Worm (Caenorhabditis elegans) whole organism, young adult: ENCODE data around the gene lin-32.
A peak's percentile ranks its signal among the peaks of the same experiment; 100 is the strongest.

ENCODE experiments used
- B0035.1 ChIP-seq: sonication (generic microtip); optimal IDR thresholded peaks from 2 replicates; lab custom pipeline; 2016; ENCODE audit warnings: missing genetic modification characterization, mild to moderate bottlenecking, missing compliant biosample characterization, missing genotype, missing genetic modification reagents
- B0336.3 ChIP-seq: fragments of 200-800 bp; sonication (Bioruptor generic); IDR thresholded peaks from 2 replicates; pipeline ENCODE4 v1.3.6; 2022; ENCODE audit warnings: missing genetic modification characterization, missing compliant biosample characterization
- F22D6.2 ChIP-seq: sonication (generic microtip); optimal IDR thresholded peaks from 2 replicates; lab custom pipeline; 2016; ENCODE audit warnings: mild to moderate bottlenecking, missing genetic modification characterization, missing compliant biosample characterization
- F23B12.7 ChIP-seq: sonication (generic microtip); optimal IDR thresholded peaks from 2 replicates; lab custom pipeline; 2017; ENCODE audit warnings: missing genetic modification characterization, mild to moderate bottlenecking, missing compliant biosample characterization, antibody characterized with exemption, moderate library complexity; ENCODE audit not compliant: insufficient read depth
- F33H1.4 ChIP-seq: fragments of 200-800 bp; sonication (Bioruptor generic); IDR thresholded peaks from 2 replicates; pipeline ENCODE4 v1.3.6; 2022; ENCODE audit warnings: missing genetic modification reagents, missing genetic modification characterization, missing compliant biosample characterization
- F49E8.2 ChIP-seq: sonication (generic microtip); optimal IDR thresholded peaks from 3 replicates; lab custom pipeline; 2017; ENCODE audit warnings: missing genetic modification characterization, mild to moderate bottlenecking, missing compliant biosample characterization, antibody characterized with exemption, moderate library complexity; ENCODE audit not compliant: insufficient read depth
- F57A8.1 ChIP-seq: fragments of 200-800 bp; sonication (Bioruptor generic); optimal IDR thresholded peaks from 2 replicates; lab custom pipeline; 2018; ENCODE audit warnings: mild to moderate bottlenecking, missing genetic modification characterization, moderate library complexity, missing compliant biosample characterization
- K11D2.4 ChIP-seq: fragments of 200-800 bp; sonication (Bioruptor generic); IDR thresholded peaks from 2 replicates; pipeline ENCODE4 v1.3.6; 2022; ENCODE audit warnings: missing genetic modification reagents, missing genetic modification characterization, missing compliant biosample characterization
- T07F8.4 ChIP-seq: sonication (generic microtip); optimal IDR thresholded peaks from 2 replicates; lab custom pipeline; 2016; ENCODE audit warnings: mild to moderate bottlenecking, missing genetic modification characterization, moderate library complexity, missing compliant biosample characterization
- Y56A3A.18 ChIP-seq: fragments of 200-800 bp; sonication (Bioruptor generic); IDR thresholded peaks from 2 replicates; pipeline ENCODE4 v1.3.6; 2022; ENCODE audit warnings: missing genetic modification reagents, missing genetic modification characterization, missing compliant biosample characterization
- ZK185.1 ChIP-seq: sonication (generic microtip); optimal IDR thresholded peaks from 2 replicates; lab custom pipeline; 2016; ENCODE audit warnings: mild to moderate bottlenecking, missing genetic modification characterization, missing compliant biosample characterization; ENCODE audit not compliant: poor library complexity, severe bottlenecking
- ama-1 ChIP-seq, 3 experiments: fragments of 150-350 bp in 1 of 3; sonication (generic microtip) in 2 of 3; optimal IDR thresholded peaks; 2 replicates each; lab custom pipeline; 2014 to 2018; ENCODE audit warnings: missing biosample characterization in 2 of 3, missing genetic modification characterization in 2 of 3, missing genetic modification reagents in 2 of 3
- atf-7 ChIP-seq: sonication (generic microtip); optimal IDR thresholded peaks from 2 replicates; lab custom pipeline; 2017; ENCODE audit warnings: mild to moderate bottlenecking, missing genetic modification characterization, missing compliant biosample characterization
- athp-1 ChIP-seq: sonication (generic microtip); optimal IDR thresholded peaks from 2 replicates; lab custom pipeline; 2017; ENCODE audit warnings: mild to moderate bottlenecking, missing genetic modification characterization, missing compliant biosample characterization
- bed-1 ChIP-seq: fragments of 200-800 bp; sonication (Bioruptor generic); IDR thresholded peaks from 2 replicates; pipeline ENCODE4 v1.3.6; 2022; ENCODE audit warnings: missing genetic modification reagents, missing genetic modification characterization, missing compliant biosample characterization
- ceh-58 ChIP-seq: fragments of 200-800 bp; sonication (Bioruptor generic); IDR thresholded peaks from 2 replicates; pipeline ENCODE4 v1.3.6; 2022; ENCODE audit warnings: missing genetic modification characterization, missing compliant biosample characterization
- ceh-79 ChIP-seq: sonication (generic microtip); optimal IDR thresholded peaks from 2 replicates; lab custom pipeline; 2017; ENCODE audit warnings: mild to moderate bottlenecking, missing genetic modification characterization, missing compliant biosample characterization
- die-1 ChIP-seq: sonication (generic microtip); optimal IDR thresholded peaks from 2 replicates; lab custom pipeline; 2016; ENCODE audit warnings: missing genotype, mild to moderate bottlenecking, missing genetic modification characterization, missing compliant biosample characterization
- egrh-3 ChIP-seq: fragments of 200-800 bp; sonication (Bioruptor generic); IDR thresholded peaks from 2 replicates; pipeline ENCODE4 v1.3.6; 2022; ENCODE audit warnings: missing genetic modification reagents, missing genetic modification characterization, missing compliant biosample characterization
- ekl-4 ChIP-seq: fragments of 200-800 bp; sonication (Bioruptor generic); IDR thresholded peaks from 2 replicates; pipeline ENCODE4 v1.3.6; 2022; ENCODE audit warnings: missing genetic modification reagents, missing genetic modification characterization, missing compliant biosample characterization
- gei-17 ChIP-seq: fragments of 200-800 bp; sonication (Bioruptor generic); optimal IDR thresholded peaks from 2 replicates; lab custom pipeline; 2018; ENCODE audit warnings: mild to moderate bottlenecking, missing genetic modification characterization, missing compliant biosample characterization
- lin-40 ChIP-seq: sonication (generic microtip); optimal IDR thresholded peaks from 2 replicates; lab custom pipeline; 2016; ENCODE audit warnings: missing genetic modification characterization, mild to moderate bottlenecking, missing compliant biosample characterization, missing genotype, missing genetic modification reagents
- madf-10 ChIP-seq: sonication (generic microtip); optimal IDR thresholded peaks from 2 replicates; lab custom pipeline; 2016; ENCODE audit warnings: mild to moderate bottlenecking, missing genetic modification characterization, missing compliant biosample characterization
- mcd-1 ChIP-seq: fragments of 200-800 bp; sonication (Bioruptor generic); IDR thresholded peaks from 2 replicates; pipeline ENCODE4 v1.3.6; 2022; ENCODE audit warnings: missing genetic modification reagents, missing genetic modification characterization, missing compliant biosample characterization
- mel-28 ChIP-seq: sonication (generic microtip); optimal IDR thresholded peaks from 2 replicates; lab custom pipeline; 2016; ENCODE audit warnings: borderline replicate concordance, mild to moderate bottlenecking, missing genetic modification characterization, missing compliant biosample characterization
- mes-4 ChIP-seq: sonication (generic microtip); optimal IDR thresholded peaks from 2 replicates; lab custom pipeline; 2016; ENCODE audit warnings: missing genotype, missing genetic modification characterization, missing compliant biosample characterization
- mxl-1 ChIP-seq: sonication (generic microtip); optimal IDR thresholded peaks from 2 replicates; lab custom pipeline; 2016; ENCODE audit warnings: missing genetic modification characterization, missing compliant biosample characterization
- nfya-2 ChIP-seq: fragments of 200-800 bp; sonication (Bioruptor generic); IDR thresholded peaks from 2 replicates; pipeline ENCODE4 v1.3.6; 2022; ENCODE audit warnings: missing genetic modification reagents, missing genetic modification characterization, missing compliant biosample characterization
- nfyb-1 ChIP-seq: fragments of 200-800 bp; sonication (Bioruptor generic); IDR thresholded peaks from 2 replicates; pipeline ENCODE4 v1.3.6; 2022; ENCODE audit warnings: missing genetic modification reagents, missing genetic modification characterization, missing compliant biosample characterization
- nhr-27 ChIP-seq: fragments of 200-800 bp; sonication (Bioruptor generic); optimal IDR thresholded peaks from 2 replicates; lab custom pipeline; 2018; ENCODE audit warnings: mild to moderate bottlenecking, missing genetic modification characterization, moderate library complexity, missing compliant biosample characterization
- nhr-90 ChIP-seq: sonication (generic microtip); optimal IDR thresholded peaks from 2 replicates; lab custom pipeline; 2016; ENCODE audit warnings: missing genotype, mild to moderate bottlenecking, missing genetic modification characterization, missing compliant biosample characterization
- pbrm-1 ChIP-seq: fragments of 200-800 bp; sonication (Bioruptor generic); IDR thresholded peaks from 2 replicates; pipeline ENCODE4 v1.3.6; 2022; ENCODE audit warnings: missing genetic modification reagents, missing genetic modification characterization, missing compliant biosample characterization
- rcor-1 ChIP-seq: fragments of 200-800 bp; sonication (Bioruptor generic); IDR thresholded peaks from 2 replicates; pipeline ENCODE4 v1.3.6; 2022; ENCODE audit warnings: missing genetic modification reagents, missing genetic modification characterization, missing compliant biosample characterization
- repo-1 ChIP-seq: sonication (generic microtip); optimal IDR thresholded peaks from 2 replicates; lab custom pipeline; 2017; ENCODE audit warnings: mild to moderate bottlenecking, missing genetic modification characterization, missing compliant biosample characterization
- sdz-38 ChIP-seq: sonication (generic microtip); optimal IDR thresholded peaks from 2 replicates; lab custom pipeline; 2016; ENCODE audit warnings: missing genotype, missing genetic modification characterization, missing compliant biosample characterization
- snpc-1.1 ChIP-seq: sonication (generic microtip); optimal IDR thresholded peaks from 2 replicates; lab custom pipeline; 2017; ENCODE audit warnings: missing genetic modification characterization, mild to moderate bottlenecking, missing compliant biosample characterization, antibody characterized with exemption, moderate library complexity, missing genotype, missing genetic modification reagents; ENCODE audit not compliant: insufficient read depth
- snpc-3.4 ChIP-seq: sonication (generic microtip); optimal IDR thresholded peaks from 2 replicates; lab custom pipeline; 2017; ENCODE audit warnings: missing genetic modification characterization, mild to moderate bottlenecking, missing compliant biosample characterization, antibody characterized with exemption, moderate library complexity, missing genotype, missing genetic modification reagents
- tbp1 ChIP-seq: fragments of 200-800 bp; sonication (Bioruptor generic); optimal IDR thresholded peaks from 2 replicates; lab custom pipeline; 2018; ENCODE audit warnings: mild to moderate bottlenecking, missing genetic modification characterization, missing compliant biosample characterization
- tbx-9 ChIP-seq: sonication (generic microtip); optimal IDR thresholded peaks from 2 replicates; lab custom pipeline; 2016; ENCODE audit warnings: borderline replicate concordance, missing genetic modification characterization, inconsistent platforms, missing compliant biosample characterization
- tlf-1 ChIP-seq: fragments of 200-800 bp; sonication (Bioruptor generic); optimal IDR thresholded peaks from 2 replicates; lab custom pipeline; 2018; ENCODE audit warnings: mild to moderate bottlenecking, missing genetic modification characterization, missing compliant biosample characterization
- unc-130 ChIP-seq: sonication (generic microtip); optimal IDR thresholded peaks from 2 replicates; lab custom pipeline; 2016; ENCODE audit warnings: missing genetic modification reagents, missing genetic modification characterization, missing compliant biosample characterization
- xnd-1 ChIP-seq: sonication (generic microtip); optimal IDR thresholded peaks from 2 replicates; lab custom pipeline; 2016; ENCODE audit warnings: missing genotype, missing genetic modification reagents, missing genetic modification characterization, missing compliant biosample characterization
- zfh-2 ChIP-seq: fragments of 200-800 bp; sonication (Bioruptor generic); conservative IDR thresholded peaks from 2 replicates; pipeline ENCODE4 v1.3.6; 2022; ENCODE audit warnings: missing genetic modification reagents, missing genetic modification characterization, missing compliant biosample characterization
- zim-3 ChIP-seq: sonication (generic microtip); optimal IDR thresholded peaks from 2 replicates; lab custom pipeline; 2017; ENCODE audit warnings: mild to moderate bottlenecking, missing genetic modification characterization, moderate library complexity, missing compliant biosample characterization
- ztf-18 ChIP-seq: sonication (generic microtip); optimal IDR thresholded peaks from 2 replicates; lab custom pipeline; 2016; ENCODE audit warnings: missing genotype, mild to moderate bottlenecking, missing genetic modification characterization, missing compliant biosample characterization
- ztf-22 ChIP-seq: fragments of 200-800 bp; sonication (Bioruptor generic); optimal IDR thresholded peaks from 2 replicates; lab custom pipeline; 2018; ENCODE audit warnings: mild to moderate bottlenecking, missing genetic modification characterization, moderate library complexity, missing compliant biosample characterization
- ztf-6 ChIP-seq: fragments of 200-800 bp; sonication (Bioruptor generic); IDR thresholded peaks from 2 replicates; pipeline ENCODE4 v1.3.6; 2022; ENCODE audit warnings: missing genetic modification reagents, missing genetic modification characterization, missing compliant biosample characterization

lin-32 gene

ce11 chrX:2226875-2227355, 3.0 kb downstream of the lin-32 start (continued):
- TF ChIP-seq die-1 (tag; lab: Kevin White, UChicago) (peak; percentile 93), tbx-9 (tag; lab: Kevin White, UChicago) (no peak), F22D6.2 (tag; lab: Kevin White, UChicago) (peak; percentile 18), bed-1 (0 out of 2 replicates have a peak, but pooled peaks have one; percentile 31), repo-1 (tag; lab: Kevin White, UChicago) (peak; percentile 68), madf-10 (tag; lab: Kevin White, UChicago) (peak; percentile 75), mxl-1 (tag; lab: Kevin White, UChicago) (peak; percentile 10), Y56A3A.18 (peak; percentile 84), F57A8.1 (GFP tag; lab: Kevin White, UChicago) (peak; percentile 33), gei-17 (GFP tag; lab: Kevin White, UChicago) (peak; percentile 54), snpc-1.1 (peak; percentile 36), ztf-18 (tag; lab: Kevin White, UChicago) (peak; percentile 72), ceh-79 (no peak), nfyb-1 (peak; percentile 84), zim-3 (tag; lab: Kevin White, UChicago) (peak; percentile 40), B0035.1 (peak; percentile 53), egrh-3 (GFP tag; lab: Robert Waterston, UW) (peak; percentile 42; the same call in 1 of the 2 replicates), athp-1 (tag; lab: Kevin White, UChicago) (peak; percentile 62), sdz-38 (no peak), ztf-22 (GFP tag; lab: Kevin White, UChicago) (peak; percentile 62), lin-40 (tag; lab: Kevin White, UChicago) (peak; percentile 75), F23B12.7 (tag; lab: Kevin White, UChicago) (peak; percentile 80), nfya-2 (no peak), ekl-4 (GFP tag; lab: Robert Waterston, UW) (0 out of 2 replicates have a peak, but pooled peaks have one; percentile 48), rcor-1 (peak; percentile 79), ztf-6 (GFP tag; lab: Robert Waterston, UW) (no peak), ZK185.1 (peak; percentile 82), nhr-27 (tag; lab: Kevin White, UChicago) (no peak), atf-7 (peak; percentile 53), tlf-1 (GFP tag; lab: Kevin White, UChicago) (peak; percentile 65), F33H1.4 (GFP tag; lab: Robert Waterston, UW) (0 out of 2 replicates have a peak, but pooled peaks have one; percentile 14), pbrm-1 (GFP tag; lab: Robert Waterston, UW) (peak; percentile 86), mcd-1 (GFP tag; lab: Robert Waterston, UW) (peak; percentile 59), unc-130 (peak; percentile 26), snpc-3.4 (peak; percentile 60), tbp1 (GFP tag; lab: Kevin White, UChicago) (peak; percentile 92), xnd-1 (tag; lab: Kevin White, UChicago) (no peak), zfh-2 (GFP tag; lab: Robert Waterston, UW) (peak; percentile 38; the same call in 1 of the 2 replicates), mes-4 (tag; lab: Kevin White, UChicago) (peak; percentile 84), B0336.3 (GFP tag; lab: Robert Waterston, UW) (peak; percentile 41; the same call in 1 of the 2 replicates), T07F8.4 (peak; percentile 55), ama-1 (optimal IDR thresholded peaks at IDR 0.05; lab: Kevin White, UChicago) (no peak), ama-1 (GFP tag; optimal IDR thresholded peaks at IDR 0.05; lab: Kevin White, UChicago) (peak; percentile 13 to 91), F49E8.2 (no peak), nhr-90 (tag; lab: Kevin White, UChicago) (peak; percentile 87), ceh-58 (GFP tag; lab: Robert Waterston, UW) (no peak), K11D2.4 (GFP tag; lab: Robert Waterston, UW) (peak; percentile 76), mel-28 (no peak)
